Fruit fly (Drosophila melanogaster) whole organism, pupa: ENCODE measurements around the gene Gart.

ENCODE experiments used
- CG10348 ChIP-seq: fragments of 200-800 bp; sonication (Bioruptor generic); IDR thresholded peaks from 2 replicates; pipeline ENCODE4 v1.3.6; 2022; ENCODE audit warnings: missing biosample characterization, missing genetic modification characterization
- CG12605 ChIP-seq: fragments of 200-800 bp; sonication (Bioruptor generic); IDR thresholded peaks from 2 replicates; pipeline ENCODE4 v1.3.6; 2022; ENCODE audit warnings: missing biosample characterization, missing genetic modification characterization
- CG13204 ChIP-seq: fragments of 200-800 bp; sonication (Bioruptor generic); optimal IDR thresholded peaks from 2 replicates; lab custom pipeline; 2018; ENCODE audit warnings: missing biosample characterization, mild to moderate bottlenecking, missing genetic modification characterization, moderate library complexity
- CG14655 ChIP-seq: fragments of 200-800 bp; sonication (Bioruptor generic); optimal IDR thresholded peaks from 3 replicates; lab custom pipeline; 2017; ENCODE audit warnings: mild to moderate bottlenecking, missing biosample characterization, missing genetic modification reagents, missing genetic modification characterization
- CG15710 ChIP-seq: fragments of 200-800 bp; sonication (Bioruptor generic); optimal IDR thresholded peaks from 2 replicates; lab custom pipeline; 2018; ENCODE audit warnings: missing biosample characterization, mild to moderate bottlenecking, missing genetic modification characterization, moderate library complexity
- CG17806 ChIP-seq: fragments of 200-800 bp; sonication (Bioruptor generic); optimal IDR thresholded peaks from 2 replicates; lab custom pipeline; 2018; ENCODE audit warnings: missing biosample characterization, mild to moderate bottlenecking, missing genetic modification characterization, moderate library complexity
- CG32121 ChIP-seq: fragments of 200-800 bp; sonication (Bioruptor generic); IDR thresholded peaks from 2 replicates; pipeline ENCODE4 v1.3.6; 2022; ENCODE audit warnings: missing biosample characterization, missing genetic modification characterization
- CG34367 ChIP-seq: fragments of 200-800 bp; sonication (Bioruptor generic); optimal IDR thresholded peaks from 2 replicates; lab custom pipeline; 2018; ENCODE audit warnings: missing biosample characterization, mild to moderate bottlenecking, missing genetic modification characterization
- CG4496 ChIP-seq: fragments of 200-800 bp; sonication (Bioruptor generic); IDR thresholded peaks from 3 replicates; pipeline ENCODE4 v1.3.6; 2022; ENCODE audit warnings: missing biosample characterization, missing genetic modification characterization
- CG8159 ChIP-seq: fragments of 200-800 bp; sonication (Bioruptor generic); optimal IDR thresholded peaks from 3 replicates; lab custom pipeline; 2018; ENCODE audit warnings: missing biosample characterization, mild to moderate bottlenecking, missing genetic modification characterization, moderate library complexity
- CG8301 ChIP-seq: fragments of 200-800 bp; sonication (Bioruptor generic); optimal IDR thresholded peaks from 2 replicates; lab custom pipeline; 2018; ENCODE audit warnings: missing biosample characterization, mild to moderate bottlenecking, missing genetic modification characterization
- CG9948 ChIP-seq: fragments of 200-800 bp; sonication (Bioruptor generic); optimal IDR thresholded peaks from 2 replicates; lab custom pipeline; 2018; ENCODE audit warnings: missing biosample characterization, mild to moderate bottlenecking, missing genetic modification characterization, moderate library complexity
- D1 ChIP-seq: fragments of 200-800 bp; sonication (Bioruptor generic); optimal IDR thresholded peaks from 2 replicates; lab custom pipeline; 2018; ENCODE audit warnings: missing biosample characterization, mild to moderate bottlenecking, missing genetic modification characterization, moderate library complexity
- EcR ChIP-seq: fragments of 200-800 bp; sonication (Bioruptor generic); optimal IDR thresholded peaks from 3 replicates; lab custom pipeline; 2019; ENCODE audit warnings: missing biosample characterization, missing genetic modification characterization, mild to moderate bottlenecking, moderate library complexity, missing genetic modification reagents
- Ets98B ChIP-seq: fragments of 200-800 bp; sonication (Bioruptor generic); IDR thresholded peaks from 2 replicates; pipeline ENCODE4 v1.3.6; 2022; ENCODE audit warnings: missing biosample characterization, missing genetic modification characterization
- Pif1A ChIP-seq: fragments of 200-800 bp; sonication (Bioruptor generic); optimal IDR thresholded peaks from 3 replicates; lab custom pipeline; 2016; ENCODE audit warnings: missing biosample characterization, missing genetic modification characterization
- Pif1B ChIP-seq: fragments of 200-800 bp; sonication (Bioruptor generic); optimal IDR thresholded peaks from 3 replicates; lab custom pipeline; 2016; ENCODE audit warnings: missing biosample characterization, missing genetic modification characterization
- Snoo ChIP-seq: fragments of 200-800 bp; sonication (Bioruptor generic); optimal IDR thresholded peaks from 3 replicates; lab custom pipeline; 2017; ENCODE audit warnings: missing biosample characterization, mild to moderate bottlenecking, missing genetic modification characterization, inconsistent platforms
- fd96Ca ChIP-seq: fragments of 200-800 bp; sonication (Bioruptor generic); IDR thresholded peaks from 3 replicates; pipeline ENCODE4 v1.3.6; 2022; ENCODE audit warnings: missing biosample characterization, missing genetic modification characterization
- gl ChIP-seq: fragments of 200-800 bp; sonication (Bioruptor generic); optimal IDR thresholded peaks from 2 replicates; lab custom pipeline; 2018; ENCODE audit warnings: missing biosample characterization, mild to moderate bottlenecking, missing genetic modification characterization
- rn ChIP-seq: fragments of 200-800 bp; sonication (Bioruptor generic); IDR thresholded peaks from 2 replicates; pipeline ENCODE4 v1.3.6; 2022; ENCODE audit warnings: missing biosample characterization, missing genetic modification characterization

Gene Gart

dm6 chr2L:7009807-7010470 lies 13.8 kb downstream of the Gart start, which contains the start of gene uif:
Gene uif (minus strand): TSS chr2L:7010359.
- TF ChIP-seq CG10348 (GFP tag; lab: Robert Waterston, UW) (no peak), CG4496 (GFP tag; lab: Robert Waterston, UW) (0 out of 3 replicates have a peak, but pooled peaks have one; percentile 21), D1 (tag; lab: Kevin White, UChicago) (no peak), CG32121 (GFP tag; lab: Robert Waterston, UW) (no peak), Pif1A (GFP tag; lab: Kevin White, UChicago) (no peak), Ets98B (peak; percentile 53; the same call in 1 of the 2 replicates), CG14655 (GFP tag; lab: Kevin White, UChicago) (no peak), CG13204 (GFP tag; lab: Kevin White, UChicago) (peak; percentile 26), Pif1B (no peak), CG8301 (tag; lab: Kevin White, UChicago) (no peak), Snoo (tag; lab: Kevin White, UChicago) (no peak), gl (no peak), CG8159 (tag; lab: Kevin White, UChicago) (peak; percentile 8), CG17806 (tag; lab: Kevin White, UChicago) (no peak), EcR (peak; percentile 33), rn (GFP tag; lab: Robert Waterston, UW) (no peak), CG34367 (tag; lab: Kevin White, UChicago) (no peak), CG9948 (tag; lab: Kevin White, UChicago) (no peak), CG15710 (tag; lab: Kevin White, UChicago) (no peak), CG12605 (no peak), fd96Ca (GFP tag; lab: Robert Waterston, UW) (peak; percentile 28; the same call in 1 of the 3 replicates)

dm6 chr2L:7007564-7007963 lies 16.1 kb downstream of the Gart start:
- no peak for TF ChIP-seq D1 (tag; lab: Kevin White, UChicago)
- TF ChIP-seq CG4496 (GFP tag; lab: Robert Waterston, UW), result no peak
- no peak for TF ChIP-seq CG15710 (tag; lab: Kevin White, UChicago)
- no peak for TF ChIP-seq CG14655 (GFP tag; lab: Kevin White, UChicago)
- TF ChIP-seq CG32121 (GFP tag; lab: Robert Waterston, UW), result no peak
- TF ChIP-seq Ets98B, result no peak
- no peak for TF ChIP-seq fd96Ca (GFP tag; lab: Robert Waterston, UW)
- no peak for TF ChIP-seq Snoo (tag; lab: Kevin White, UChicago)
- TF ChIP-seq CG34367 (tag; lab: Kevin White, UChicago), result no peak
- no peak for TF ChIP-seq CG9948 (tag; lab: Kevin White, UChicago)
- no peak for TF ChIP-seq Pif1A (GFP tag; lab: Kevin White, UChicago)
- TF ChIP-seq rn (GFP tag; lab: Robert Waterston, UW), result no peak
- no peak for TF ChIP-seq CG17806 (tag; lab: Kevin White, UChicago)
- no peak for TF ChIP-seq CG8301 (tag; lab: Kevin White, UChicago)
- TF ChIP-seq, all 21 proteins: peak for 0

- TF ChIP-seq EcR (peak; percentile 20), CG14655 (GFP tag; lab: Kevin White, UChicago) (no peak)
Measured at dm6 chr2L:7005489-7005888, 18.2 kb downstream of the Gart start.

- TF ChIP-seq EcR (peak; percentile 50), Pif1A (GFP tag; lab: Kevin White, UChicago) (no peak)
- TF ChIP-seq, all 21 proteins: peak for 1
Measured at dm6 chr2L:7004304-7004703, 19.4 kb downstream of the Gart start.

dm6 chr2L:6998736-6999135 lies 25.0 kb downstream of the Gart start:
- TF ChIP-seq CG13204 (GFP tag; lab: Kevin White, UChicago), result no peak
- TF ChIP-seq CG17806 (tag; lab: Kevin White, UChicago), result no peak
- no peak for TF ChIP-seq EcR
- TF ChIP-seq fd96Ca (GFP tag; lab: Robert Waterston, UW), result no peak
- TF ChIP-seq Ets98B, result no peak
- TF ChIP-seq CG10348 (GFP tag; lab: Robert Waterston, UW), result no peak
- no peak for TF ChIP-seq CG8301 (tag; lab: Kevin White, UChicago)
- TF ChIP-seq CG34367 (tag; lab: Kevin White, UChicago), result no peak
- no peak for TF ChIP-seq D1 (tag; lab: Kevin White, UChicago)
- TF ChIP-seq CG9948 (tag; lab: Kevin White, UChicago), result no peak
- no peak for TF ChIP-seq Pif1A (GFP tag; lab: Kevin White, UChicago)
- no peak for TF ChIP-seq Snoo (tag; lab: Kevin White, UChicago)
- TF ChIP-seq CG8159 (tag; lab: Kevin White, UChicago), result no peak
- TF ChIP-seq Pif1B, result no peak
- TF ChIP-seq CG32121 (GFP tag; lab: Robert Waterston, UW), result no peak

- peak; percentile 56 for TF ChIP-seq CG17806 (tag; lab: Kevin White, UChicago)
- TF ChIP-seq CG8159 (tag; lab: Kevin White, UChicago), result peak; percentile 67
- TF ChIP-seq gl, result peak; percentile 23
- TF ChIP-seq Pif1A (GFP tag; lab: Kevin White, UChicago), result peak; percentile 58
- TF ChIP-seq EcR, result peak; percentile 41
- peak; percentile 87 for TF ChIP-seq fd96Ca (GFP tag; lab: Robert Waterston, UW)
- TF ChIP-seq CG14655 (GFP tag; lab: Kevin White, UChicago), result peak; percentile 76
- TF ChIP-seq CG4496 (GFP tag; lab: Robert Waterston, UW), result peak; percentile 87
- TF ChIP-seq CG10348 (GFP tag; lab: Robert Waterston, UW), result 0 out of 2 replicates have a peak, but pooled peaks have one; percentile 35
- peak; percentile 49 for TF ChIP-seq Pif1B
- no peak for TF ChIP-seq CG13204 (GFP tag; lab: Kevin White, UChicago)
- TF ChIP-seq CG8301 (tag; lab: Kevin White, UChicago), result peak; percentile 75
- peak; percentile 83 for TF ChIP-seq CG32121 (GFP tag; lab: Robert Waterston, UW)
- TF ChIP-seq CG9948 (tag; lab: Kevin White, UChicago), result peak; percentile 38
- peak; percentile 65 for TF ChIP-seq CG34367 (tag; lab: Kevin White, UChicago)
- TF ChIP-seq rn (GFP tag; lab: Robert Waterston, UW), result 0 out of 2 replicates have a peak, but pooled peaks have one; percentile 47
- TF ChIP-seq Snoo (tag; lab: Kevin White, UChicago), result peak; percentile 33
- TF ChIP-seq CG15710 (tag; lab: Kevin White, UChicago), result peak; percentile 61
- TF ChIP-seq CG12605, result peak; percentile 77
- TF ChIP-seq Ets98B, result peak; percentile 88
- TF ChIP-seq D1 (tag; lab: Kevin White, UChicago), result no peak
Measured at dm6 chr2L:6991085-6991484, 32.6 kb downstream of the Gart start.
